Worm (Caenorhabditis elegans) whole organism, L3 larva: ENCODE data around the gene lurp-1.

Experiments used
- fkh-10 ChIP-seq: sonication (generic microtip); optimal IDR thresholded peaks from 2 replicates; lab custom pipeline; 2017; ENCODE audit warnings: missing biosample characterization, missing genetic modification reagents, missing genetic modification characterization
- pqm-1 ChIP-seq: fragments of 150-350 bp; optimal IDR thresholded peaks from 2 replicates; lab custom pipeline; 2017; ENCODE audit warnings: missing biosample characterization, missing genetic modification characterization, inconsistent platforms

ce11 chrII:10867219-10867618, 13.5 kb upstream of the lurp-1 start:
- peak; percentile 64 for TF ChIP-seq pqm-1 (tag; lab: Kevin White, UChicago)
- no peak for TF ChIP-seq fkh-10 (GFP tag; lab: Kevin White, UChicago)
